Fruit fly (Drosophila melanogaster) whole organism, adult: ENCODE data around the gene CG14022.

ENCODE experiments used
- CG11617 ChIP-seq: fragments of 200-800 bp; sonication (Bioruptor generic); optimal IDR thresholded peaks from 2 replicates; lab custom pipeline; 2017; ENCODE audit warnings: mild to moderate bottlenecking, missing biosample characterization, missing genetic modification reagents, missing genetic modification characterization
- CG12768 ChIP-seq: fragments of 200-800 bp; sonication (Bioruptor generic); optimal IDR thresholded peaks from 2 replicates; lab custom pipeline; 2017; ENCODE audit warnings: missing biosample characterization, missing genetic modification characterization, mild to moderate bottlenecking, moderate library complexity, missing genetic modification reagents
- CG14711 ChIP-seq: fragments of 200-800 bp; sonication (Bioruptor generic); optimal IDR thresholded peaks from 2 replicates; lab custom pipeline; 2018; ENCODE audit warnings: missing biosample characterization, mild to moderate bottlenecking, missing genetic modification characterization, moderate library complexity
- CG1620 ChIP-seq: fragments of 200-800 bp; sonication (Bioruptor generic); optimal IDR thresholded peaks from 2 replicates; lab custom pipeline; 2016; ENCODE audit warnings: missing biosample characterization, missing genetic modification characterization
- CG33017 ChIP-seq: fragments of 200-800 bp; sonication (Bioruptor generic); optimal IDR thresholded peaks from 2 replicates; lab custom pipeline; 2018; ENCODE audit warnings: missing biosample characterization, mild to moderate bottlenecking, missing genetic modification characterization, moderate library complexity
- CG5204 ChIP-seq: fragments of 200-800 bp; sonication (Bioruptor generic); optimal IDR thresholded peaks from 2 replicates; lab custom pipeline; 2016; ENCODE audit warnings: missing biosample characterization, missing genetic modification characterization
- CG7045 ChIP-seq: fragments of 200-800 bp; sonication (Bioruptor generic); optimal IDR thresholded peaks from 2 replicates; lab custom pipeline; 2017; ENCODE audit warnings: missing biosample characterization, mild to moderate bottlenecking, missing genetic modification characterization
- CG7101 ChIP-seq: fragments of 200-800 bp; sonication (Bioruptor generic); optimal IDR thresholded peaks from 2 replicates; lab custom pipeline; 2018; ENCODE audit warnings: missing biosample characterization, mild to moderate bottlenecking, missing genetic modification characterization, moderate library complexity
- Clk ChIP-seq: fragments of 200-800 bp; sonication (Bioruptor generic); optimal IDR thresholded peaks from 2 replicates; lab custom pipeline; 2017; ENCODE audit warnings: missing biosample characterization, missing genetic modification characterization
- Mnt ChIP-seq: fragments of 200-800 bp; sonication (Bioruptor generic); optimal IDR thresholded peaks from 2 replicates; lab custom pipeline; 2016; ENCODE audit warnings: missing biosample characterization, mild to moderate bottlenecking, missing genetic modification characterization
- bab1 ChIP-seq: fragments of 200-800 bp; sonication (Bioruptor generic); optimal IDR thresholded peaks from 3 replicates; lab custom pipeline; 2019; ENCODE audit warnings: missing biosample characterization, mild to moderate bottlenecking, missing genetic modification characterization, moderate library complexity
- cic ChIP-seq: fragments of 200-800 bp; sonication (Bioruptor generic); optimal IDR thresholded peaks from 2 replicates; lab custom pipeline; 2017; ENCODE audit warnings: missing biosample characterization, mild to moderate bottlenecking, missing genetic modification characterization, moderate library complexity
- pad ChIP-seq: fragments of 200-800 bp; sonication (Bioruptor generic); optimal IDR thresholded peaks from 3 replicates; lab custom pipeline; 2017; ENCODE audit warnings: missing biosample characterization, missing genetic modification characterization, mild to moderate bottlenecking, moderate library complexity, missing genetic modification reagents
- tj ChIP-seq: fragments of 200-800 bp; sonication (Bioruptor generic); optimal IDR thresholded peaks from 3 replicates; lab custom pipeline; 2017; ENCODE audit warnings: missing biosample characterization, mild to moderate bottlenecking, missing genetic modification characterization, moderate library complexity

DNA sequence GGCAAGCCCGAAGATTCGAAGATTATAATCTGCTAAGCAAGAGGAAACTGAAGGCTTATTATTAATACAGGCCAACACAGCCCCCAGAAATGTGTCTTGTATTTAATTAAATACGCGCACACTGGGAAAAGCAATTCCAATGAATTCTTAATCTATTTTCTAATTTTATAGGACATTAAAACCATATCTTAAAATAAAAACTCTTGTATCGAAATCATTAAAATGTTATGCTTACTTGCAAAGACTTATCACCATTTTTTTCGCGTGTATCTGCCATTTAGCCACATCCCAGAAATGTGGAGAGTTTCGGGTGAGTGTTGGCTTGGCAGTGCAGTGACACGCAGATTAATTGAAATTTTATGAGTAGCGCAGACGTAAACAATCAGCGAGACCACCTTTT is 39.3 kb upstream of the CG14022 start:
- TF ChIP-seq bab1 (GFP tag; lab: Kevin White, UChicago) (no peak), Mnt (GFP tag; lab: Kevin White, UChicago) (no peak), CG7045 (GFP tag; lab: Kevin White, UChicago) (no peak), CG11617 (GFP tag; lab: Kevin White, UChicago) (no peak), CG1620 (GFP tag; lab: Kevin White, UChicago) (no peak), CG33017 (no peak), tj (GFP tag; lab: Kevin White, UChicago) (no peak), cic (GFP tag; lab: Kevin White, UChicago) (no peak), Clk (GFP tag; lab: Kevin White, UChicago) (no peak), pad (GFP tag; lab: Kevin White, UChicago) (no peak), CG12768 (GFP tag; lab: Kevin White, UChicago) (no peak), CG14711 (no peak), CG5204 (no peak), CG7101 (tag; lab: Kevin White, UChicago) (no peak)
